Fruit fly (Drosophila melanogaster): ENCODE measurements around the gene CG14218.

CG14218 gene

DNA sequence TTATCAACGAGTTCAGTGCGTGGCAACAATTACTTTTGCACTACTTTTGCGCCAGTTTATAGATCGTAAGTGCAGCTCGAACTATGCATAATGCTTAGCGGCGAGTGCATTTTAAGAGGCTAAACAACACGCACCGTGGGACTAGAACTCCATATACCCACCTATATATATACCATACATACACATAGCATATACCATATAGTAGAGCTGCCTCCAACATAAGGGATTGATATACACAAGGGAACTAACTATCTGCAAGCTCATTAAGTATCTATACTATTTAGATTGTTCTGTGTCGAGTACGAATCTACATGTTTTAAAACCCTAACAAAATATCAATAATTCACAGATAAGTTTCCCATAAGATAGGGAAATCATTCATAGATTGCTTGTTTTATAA is at the start of gene CG14218:
TSS of gene CG14218 (minus strand) at position 101 of the 400 bp plus-strand sequence.
- no peak for TF ChIP-seq Sin3A (optimal IDR thresholded peaks at IDR 0.05)
- no peak for TF ChIP-seq psq (optimal IDR thresholded peaks at IDR 0.05)
- TF ChIP-seq insv (optimal IDR thresholded peaks at IDR 0.05) = no peak
- no peak for TF ChIP-seq ttk (optimal IDR thresholded peaks at IDR 0.05)
- TF ChIP-seq h (optimal IDR thresholded peaks at IDR 0.05) = no peak
- no peak for TF ChIP-seq Myc (optimal IDR thresholded peaks at IDR 0.05)

DNA sequence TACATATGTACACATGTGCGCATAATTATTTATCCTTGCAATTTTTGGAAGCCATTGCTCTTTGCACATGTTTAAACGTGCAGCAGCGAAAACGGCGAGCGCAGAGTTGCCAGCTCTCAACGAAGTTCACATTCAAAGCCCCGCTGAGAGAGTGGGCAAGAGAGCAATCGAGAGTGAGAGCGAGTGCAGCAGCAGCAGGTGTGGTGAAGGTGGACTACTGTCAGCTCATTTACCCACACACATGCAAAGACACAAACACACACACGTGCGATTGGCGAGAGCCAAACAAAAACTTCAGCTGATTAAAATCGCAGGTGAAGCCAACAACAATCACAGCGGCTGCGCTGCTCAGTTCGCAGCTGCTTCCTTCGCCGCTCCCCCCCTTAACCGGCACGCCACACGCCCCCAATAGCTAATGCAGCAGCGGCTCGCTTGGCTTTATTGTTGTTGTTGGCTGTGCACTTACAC is 49.6 kb upstream of the CG14218 start:
- TF ChIP-seq Sin3A (optimal IDR thresholded peaks at IDR 0.05) (no peak), Myc (optimal IDR thresholded peaks at IDR 0.05) (no peak), h (optimal IDR thresholded peaks at IDR 0.05) (no peak), ttk (optimal IDR thresholded peaks at IDR 0.05) (no peak), psq (optimal IDR thresholded peaks at IDR 0.05) (no peak), insv (optimal IDR thresholded peaks at IDR 0.05) (no peak)

DNA sequence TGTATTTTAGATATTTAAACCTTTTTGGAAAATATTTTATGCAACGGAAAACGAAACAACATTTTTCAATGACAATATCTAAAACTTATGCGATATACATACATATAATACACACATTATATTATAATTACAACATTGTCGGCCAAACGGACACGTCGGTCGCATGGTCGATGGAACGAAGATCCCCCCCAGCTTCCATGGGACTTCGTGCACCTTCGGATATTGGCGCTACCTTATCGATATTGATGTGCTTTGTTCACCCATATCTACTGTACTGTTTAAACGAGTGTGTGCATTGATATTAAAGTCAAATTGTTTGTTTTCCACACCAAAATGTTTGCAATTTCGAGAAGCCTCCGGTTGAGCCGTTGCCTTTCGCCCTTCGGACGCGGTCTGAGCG is 43.6 kb upstream of the CG14218 start, which contains the start of gene CG14212:
TSS of gene CG14212 (plus strand) at position 301 of the 400 bp plus-strand sequence.
- TF ChIP-seq psq (optimal IDR thresholded peaks at IDR 0.05) = no peak
- no peak for TF ChIP-seq insv (optimal IDR thresholded peaks at IDR 0.05)
- TF ChIP-seq ttk (optimal IDR thresholded peaks at IDR 0.05) = no peak
- no peak for TF ChIP-seq h (optimal IDR thresholded peaks at IDR 0.05)

DNA sequence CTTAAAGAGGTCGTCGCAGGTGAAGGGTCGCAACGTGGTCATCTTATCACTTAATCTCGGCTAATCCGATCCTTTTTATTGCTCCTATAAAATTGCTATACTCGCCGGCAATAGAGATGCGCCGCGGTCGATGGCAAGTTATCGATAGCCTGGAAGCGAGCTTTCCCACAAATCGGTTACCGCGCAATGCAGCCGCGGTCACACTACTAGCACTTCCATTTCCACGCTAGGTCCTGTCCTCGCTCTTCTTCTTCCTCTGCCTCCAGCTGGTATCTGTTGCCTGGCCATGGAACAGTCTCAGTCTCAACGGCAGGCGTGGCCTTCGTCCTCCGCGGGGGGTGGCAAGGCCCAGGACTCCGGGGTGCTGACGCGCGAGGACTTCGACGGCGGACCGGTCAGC is 41.1 kb upstream of the CG14218 start, which contains the start of the genes Naa20A and MKP-4:
TSS of gene Naa20A (minus strand) at position 151 of the 400 bp plus-strand sequence.
TSS of gene MKP-4 (plus strand) at position 191 of the 400 bp plus-strand sequence.
- no peak for TF ChIP-seq Sin3A (optimal IDR thresholded peaks at IDR 0.05)
- no peak for TF ChIP-seq insv (optimal IDR thresholded peaks at IDR 0.05)
- no peak for TF ChIP-seq psq (optimal IDR thresholded peaks at IDR 0.05)
- no peak for TF ChIP-seq Myc (optimal IDR thresholded peaks at IDR 0.05)
- TF ChIP-seq h (optimal IDR thresholded peaks at IDR 0.05) = no peak
- TF ChIP-seq ttk (optimal IDR thresholded peaks at IDR 0.05) = no peak

DNA sequence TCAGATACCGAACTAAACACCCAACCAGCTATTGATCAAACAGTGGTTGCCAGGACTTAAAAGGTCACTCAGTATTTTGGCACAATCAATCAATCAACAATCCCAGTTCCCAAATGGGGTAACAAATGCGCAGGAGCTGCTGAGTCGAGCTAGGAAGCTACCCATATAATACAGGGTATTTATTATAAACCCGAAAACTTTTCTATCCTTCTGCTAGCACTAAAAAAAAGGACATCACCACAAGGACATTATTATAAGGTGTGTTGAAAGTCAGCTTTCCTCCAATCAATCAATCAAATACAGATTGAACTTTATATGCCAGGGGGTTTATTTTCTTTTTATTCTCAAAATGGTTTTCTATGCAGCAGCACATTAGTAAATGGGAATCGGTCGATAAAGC is 39.4 kb upstream of the CG14218 start, which contains the start of gene CG14221:
TSS of gene CG14221 (minus strand) at position 101 of the 400 bp plus-strand sequence.
- TF ChIP-seq ttk (optimal IDR thresholded peaks at IDR 0.05) (no peak), h (optimal IDR thresholded peaks at IDR 0.05) (no peak)

DNA sequence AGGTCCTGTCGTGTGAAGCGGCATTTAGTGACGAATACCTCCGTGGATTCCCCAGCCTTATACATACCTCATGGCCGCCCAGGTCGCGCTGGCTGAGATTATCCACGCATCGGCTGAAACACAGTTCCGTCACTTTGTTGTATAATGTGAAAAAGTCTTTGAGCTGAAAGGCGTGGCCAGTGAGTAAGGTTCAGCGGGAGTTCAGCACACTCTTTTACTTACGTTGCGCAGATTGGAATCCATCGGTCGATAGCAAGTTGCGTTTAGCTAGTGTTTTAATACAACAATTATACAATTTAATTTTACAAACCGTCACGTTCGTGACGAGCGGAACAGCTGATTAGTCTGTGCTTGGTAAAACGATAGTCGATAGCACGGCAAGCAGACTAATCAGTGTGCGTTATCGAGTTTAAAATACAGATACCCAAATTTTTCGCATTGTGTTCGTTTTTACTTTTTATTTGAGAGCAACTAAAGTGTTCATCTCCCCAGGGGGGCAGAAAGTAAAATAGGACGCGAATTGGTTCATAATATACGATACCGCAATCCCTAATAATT is 36.5 kb upstream of the CG14218 start, which contains the start of the genes Pstk and Tim9b:
TSS of gene Pstk (minus strand) at position 355 of the 558 bp plus-strand sequence.
TSS of gene Tim9b (minus strand) at position 355 of the 558 bp plus-strand sequence.
- no peak for TF ChIP-seq Sin3A (optimal IDR thresholded peaks at IDR 0.05)
- TF ChIP-seq h (optimal IDR thresholded peaks at IDR 0.05) = no peak
- no peak for TF ChIP-seq psq (optimal IDR thresholded peaks at IDR 0.05)
- no peak for TF ChIP-seq ttk (optimal IDR thresholded peaks at IDR 0.05)

DNA sequence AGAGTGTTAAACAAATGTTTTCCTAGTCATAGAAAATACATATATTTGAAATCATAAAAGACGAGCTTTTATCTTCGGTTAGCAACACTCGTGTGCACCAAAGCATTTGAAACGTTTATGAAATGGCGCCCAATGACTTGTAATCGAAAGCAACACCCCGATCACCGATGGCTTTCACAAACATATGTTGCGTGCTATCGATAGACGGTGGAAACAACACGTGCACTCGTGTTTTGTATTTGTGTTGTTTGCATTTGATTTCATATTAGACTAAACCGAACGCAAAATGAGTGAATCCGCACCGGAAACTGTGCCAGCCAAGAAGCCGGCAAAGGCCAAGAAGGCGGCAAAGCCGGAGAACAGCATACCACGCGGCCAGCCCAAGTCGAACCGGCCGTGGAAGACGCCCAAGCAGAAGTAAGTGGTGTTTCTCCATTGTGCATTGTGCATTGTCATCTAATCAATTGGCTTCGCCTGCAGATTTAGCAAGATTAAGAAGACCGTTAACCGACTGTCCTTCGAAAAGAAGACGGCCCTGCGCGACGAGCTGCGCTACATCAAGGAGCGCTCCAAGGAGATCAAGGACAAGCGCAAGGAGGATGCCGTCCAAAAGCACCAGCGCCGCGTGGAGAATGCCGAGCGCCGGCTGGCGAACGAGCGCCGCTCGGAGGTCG is 34.3 kb upstream of the CG14218 start, which contains the start of gene CG14210:
TSS of gene CG14210 (plus strand) at position 207 of the 674 bp plus-strand sequence.
- TF ChIP-seq Sin3A (optimal IDR thresholded peaks at IDR 0.05) = no peak
- no peak for TF ChIP-seq insv (optimal IDR thresholded peaks at IDR 0.05)
- TF ChIP-seq h (optimal IDR thresholded peaks at IDR 0.05) = no peak
- no peak for TF ChIP-seq ttk (optimal IDR thresholded peaks at IDR 0.05)
- no peak for TF ChIP-seq Myc (optimal IDR thresholded peaks at IDR 0.05)
- no peak for TF ChIP-seq psq (optimal IDR thresholded peaks at IDR 0.05)

DNA sequence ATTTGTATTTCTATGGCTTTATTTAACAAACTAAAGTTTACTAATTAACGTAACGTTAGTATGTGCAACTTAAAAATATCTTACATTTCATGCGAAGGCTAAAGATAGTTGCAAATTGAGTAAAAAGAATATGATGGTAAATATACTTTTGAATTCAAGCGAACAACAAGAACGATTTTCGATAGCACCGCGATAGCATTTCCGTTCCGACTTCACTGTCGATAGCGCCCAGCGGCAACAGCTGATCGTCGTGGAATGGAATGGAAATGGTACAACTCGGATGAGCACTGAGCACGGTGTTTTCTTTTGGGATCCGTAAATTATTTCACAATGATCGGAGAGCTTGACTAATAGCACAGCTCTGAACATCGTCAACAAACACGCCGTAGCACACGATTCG is 31.7 kb upstream of the CG14218 start:
- TF ChIP-seq h (optimal IDR thresholded peaks at IDR 0.05) (no peak), psq (optimal IDR thresholded peaks at IDR 0.05) (no peak), ttk (optimal IDR thresholded peaks at IDR 0.05) (no peak)

DNA sequence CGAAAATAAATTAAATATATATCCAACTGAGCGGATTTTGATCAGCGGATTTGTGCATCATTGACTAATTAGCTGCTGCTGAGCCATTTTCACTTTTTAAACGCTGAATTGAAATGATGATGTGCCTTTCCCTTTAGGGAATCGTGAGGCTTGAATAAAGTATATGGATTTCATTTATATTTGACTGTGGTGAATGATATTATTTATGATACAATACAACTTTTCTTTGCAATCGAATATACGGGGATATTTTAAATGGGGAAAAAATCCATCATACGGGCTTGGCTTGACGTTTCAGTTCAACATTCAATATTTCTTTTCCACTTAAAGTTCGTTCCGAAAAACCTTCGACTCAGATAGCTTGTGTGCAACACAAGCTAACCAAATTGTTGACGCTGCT is 29.4 kb upstream of the CG14218 start, which contains the start of the genes Shawn and Tyler:
TSS of gene Shawn (plus strand) at position 301 of the 400 bp plus-strand sequence.
TSS of gene Tyler (plus strand) at position 301 of the 400 bp plus-strand sequence.
- TF ChIP-seq h (optimal IDR thresholded peaks at IDR 0.05) = no peak
- no peak for TF ChIP-seq psq (optimal IDR thresholded peaks at IDR 0.05)
- no peak for TF ChIP-seq Sin3A (optimal IDR thresholded peaks at IDR 0.05)
- TF ChIP-seq ttk (optimal IDR thresholded peaks at IDR 0.05) = no peak
- no peak for TF ChIP-seq insv (optimal IDR thresholded peaks at IDR 0.05)
- TF ChIP-seq Myc (optimal IDR thresholded peaks at IDR 0.05) = no peak

DNA sequence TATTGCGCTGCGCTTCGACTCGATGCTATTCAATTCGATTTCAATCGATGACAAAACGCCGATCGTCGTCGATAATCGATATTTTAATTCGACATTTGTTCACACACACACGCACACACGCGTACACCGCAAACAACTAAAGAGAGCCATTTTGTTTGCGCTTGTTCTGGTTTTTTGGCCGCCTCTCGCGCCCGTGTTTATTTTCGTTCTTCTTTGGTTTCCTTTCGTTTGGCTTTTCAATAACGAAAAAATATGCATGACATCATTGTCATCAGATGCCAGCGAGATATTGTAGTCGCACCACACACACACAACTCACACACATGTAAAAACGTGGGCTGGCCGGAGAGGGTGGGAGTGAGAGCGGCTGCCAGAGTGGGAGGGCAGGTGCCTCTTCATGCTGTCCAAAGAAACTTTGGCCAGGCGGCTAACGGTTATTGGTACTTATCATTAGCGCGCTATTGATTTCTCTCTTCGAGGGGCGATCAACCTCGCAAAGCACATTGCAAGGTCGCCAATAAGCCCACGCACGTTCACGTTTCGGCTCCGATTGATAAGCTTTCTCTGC is 26.3 kb upstream of the CG14218 start:
- no peak for TF ChIP-seq h (optimal IDR thresholded peaks at IDR 0.05)

DNA sequence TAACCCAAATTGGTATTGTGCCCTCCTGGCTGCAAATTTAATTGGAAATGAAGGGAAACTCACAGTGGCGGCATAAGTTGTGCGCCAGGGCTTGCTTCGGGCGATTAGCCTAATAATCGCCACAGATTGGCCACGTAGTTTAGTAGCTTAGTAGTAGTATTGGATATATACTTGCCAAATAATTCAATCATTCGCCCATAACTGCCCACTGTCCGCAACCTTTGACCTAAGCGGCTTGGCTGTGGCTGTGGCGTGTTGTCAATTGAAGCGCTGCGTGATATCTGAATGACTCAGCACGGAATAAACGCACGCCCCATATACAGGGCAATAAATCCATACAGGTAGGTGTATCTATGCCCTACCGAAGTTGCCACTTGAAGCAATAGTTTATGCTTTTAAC is 25.2 kb upstream of the CG14218 start:
- TF ChIP-seq h (optimal IDR thresholded peaks at IDR 0.05) (no peak), insv (optimal IDR thresholded peaks at IDR 0.05) (no peak), psq (optimal IDR thresholded peaks at IDR 0.05) (no peak)

DNA sequence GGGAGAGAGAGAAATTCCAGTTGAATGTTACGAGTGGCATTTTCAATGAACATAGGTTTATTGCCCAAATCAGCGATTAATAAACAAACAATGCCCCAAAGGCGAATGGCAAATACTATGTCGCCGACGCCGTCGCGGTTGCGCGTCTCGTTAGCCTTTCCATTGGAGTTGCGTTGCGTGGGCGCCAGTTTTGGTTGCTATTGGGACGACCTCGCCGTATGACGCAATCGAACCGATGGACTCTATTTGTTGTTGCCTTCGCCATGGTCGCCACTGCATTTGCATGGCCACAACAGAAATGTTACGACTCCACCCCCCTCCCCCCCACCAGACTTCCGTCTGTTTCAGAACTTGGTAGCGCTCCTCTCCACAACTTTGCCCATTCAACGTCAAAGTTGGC is 24.8 kb upstream of the CG14218 start:
- TF ChIP-seq h (optimal IDR thresholded peaks at IDR 0.05) (no peak), ttk (optimal IDR thresholded peaks at IDR 0.05) (no peak), insv (optimal IDR thresholded peaks at IDR 0.05) (no peak), Sin3A (optimal IDR thresholded peaks at IDR 0.05) (no peak)

DNA sequence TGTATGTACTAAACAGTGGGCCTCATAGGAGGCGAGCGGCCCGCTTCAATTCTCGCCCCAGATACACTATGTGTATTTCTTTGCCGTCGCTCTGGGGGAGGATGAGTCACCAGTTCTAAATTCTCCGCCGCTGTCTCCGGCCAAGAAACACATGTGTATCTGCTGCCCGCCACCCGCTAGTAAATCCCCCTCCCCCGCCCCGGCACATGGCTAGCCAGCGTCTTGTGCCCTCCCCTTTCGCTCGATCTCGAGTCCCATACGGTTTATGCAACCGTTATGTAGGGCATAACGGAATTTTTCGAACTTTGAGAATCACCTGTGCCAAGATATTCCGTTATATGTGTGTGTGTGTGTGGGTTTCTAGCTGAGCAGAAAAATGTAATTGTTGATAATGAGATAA is 24.1 kb upstream of the CG14218 start:
- TF ChIP-seq psq (optimal IDR thresholded peaks at IDR 0.05) (no peak), h (optimal IDR thresholded peaks at IDR 0.05) (no peak), Myc (optimal IDR thresholded peaks at IDR 0.05) (no peak), insv (optimal IDR thresholded peaks at IDR 0.05) (no peak), ttk (optimal IDR thresholded peaks at IDR 0.05) (no peak)
